Worm (Caenorhabditis elegans) whole organism, mixed stage, embryonic: Measurements from ENCODE around the gene lipl-7.

Experiments
- blmp-1 ChIP-seq: fragments of 150-350 bp; optimal IDR thresholded peaks from 2 replicates; lab custom pipeline; 2014; ENCODE audit warnings: missing biosample characterization, missing genetic modification characterization
- nhr-12 ChIP-seq: fragments of 150-350 bp; optimal IDR thresholded peaks from 2 replicates; lab custom pipeline; 2014; ENCODE audit warnings: missing biosample characterization, missing genetic modification characterization
- nhr-76 ChIP-seq: sonication (generic microtip); optimal IDR thresholded peaks from 2 replicates; lab custom pipeline; 2017; ENCODE audit warnings: missing biosample characterization, missing genetic modification characterization
- pha-4 ChIP-seq: fragments of 150-350 bp; optimal IDR thresholded peaks from 2 replicates; lab custom pipeline; 2018; ENCODE audit warnings: missing biosample characterization, missing genetic modification reagents, missing genetic modification characterization
- snpc-4 ChIP-seq: fragments of 150-350 bp; optimal IDR thresholded peaks from 2 replicates; lab custom pipeline; 2014; ENCODE audit warnings: missing biosample characterization, missing genetic modification characterization
- tbx-8 ChIP-seq: fragments of 200-800 bp; sonication (Bioruptor generic); optimal IDR thresholded peaks from 2 replicates; lab custom pipeline; 2018; ENCODE audit warnings: mild to moderate bottlenecking, missing genetic modification characterization, moderate library complexity, missing compliant biosample characterization
- ztf-11 ChIP-seq: fragments of 150-350 bp; optimal IDR thresholded peaks from 2 replicates; lab custom pipeline; 2014; ENCODE audit warnings: missing biosample characterization, missing genetic modification characterization

DNA sequence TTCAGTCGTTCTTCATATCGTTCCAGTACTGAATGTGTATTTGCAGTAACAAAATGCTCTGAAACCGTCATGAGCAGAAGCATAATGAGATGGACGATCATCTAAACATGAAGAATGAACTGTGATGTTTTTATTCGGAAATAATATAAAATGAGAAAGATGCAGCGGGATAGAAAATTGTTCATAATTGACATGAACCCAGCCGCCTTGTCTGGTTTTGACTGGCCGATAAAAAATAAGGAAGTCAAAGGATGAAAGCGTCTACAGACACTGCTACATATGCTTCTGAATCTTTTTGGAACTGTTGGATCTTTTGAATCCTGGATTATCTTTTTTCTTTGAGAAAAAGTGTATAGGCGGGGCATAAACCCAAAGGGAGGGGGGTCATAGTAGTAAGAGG is 17.9 kb upstream of the lipl-7 start, which contains the start of gene F01G10.9:
- no peak for TF ChIP-seq pha-4 (tag; lab: Kevin White, UChicago)
- no peak for TF ChIP-seq nhr-12
- no peak for TF ChIP-seq nhr-76 (tag; lab: Kevin White, UChicago)
- no peak for TF ChIP-seq snpc-4 (tag; lab: Kevin White, UChicago)
- TF ChIP-seq tbx-8 = no peak
- TF ChIP-seq ztf-11 (tag; lab: Kevin White, UChicago) = no peak
- no peak for TF ChIP-seq blmp-1 (tag; lab: Kevin White, UChicago)
